Fruit fly (Drosophila melanogaster) whole organism, wandering third instar larva: ENCODE results near the gene Pld3.
A peak's percentile ranks its signal among the peaks of the same experiment; 100 is the strongest.

Source experiments
- Abd-B ChIP-seq: fragments of >200 bp; optimal IDR thresholded peaks from 2 replicates; lab custom pipeline; 2017; ENCODE audit warnings: missing biosample characterization, missing genetic modification characterization
- CG32264 ChIP-seq: fragments of 200-800 bp; sonication (Bioruptor generic); optimal IDR thresholded peaks from 2 replicates; lab custom pipeline; 2016; ENCODE audit warnings: missing biosample characterization, missing genetic modification characterization
- CG9705 ChIP-seq: fragments of 200-800 bp; sonication (Bioruptor generic); optimal IDR thresholded peaks from 2 replicates; lab custom pipeline; 2018; ENCODE audit warnings: missing biosample characterization, mild to moderate bottlenecking, missing genetic modification characterization
- Dfd ChIP-seq: fragments of >200 bp; optimal IDR thresholded peaks from 2 replicates; lab custom pipeline; 2017; ENCODE audit warnings: missing biosample characterization, missing genetic modification characterization
- Dif ChIP-seq: fragments of 200-275, 200-300 bp; sonication (Bioruptor generic); optimal IDR thresholded peaks from 2 replicates; lab custom pipeline; 2018; ENCODE audit warnings: missing biosample characterization, missing genetic modification characterization; ENCODE audit not compliant: partially characterized antibody
- HLH106 ChIP-seq: fragments of 200-800 bp; optimal IDR thresholded peaks from 3 replicates; lab custom pipeline; 2019; ENCODE audit warnings: missing biosample characterization, mild to moderate bottlenecking, missing genetic modification characterization, moderate library complexity
- Hnf4 ChIP-seq: fragments of 200-800 bp; sonication (Bioruptor generic); optimal IDR thresholded peaks from 2 replicates; lab custom pipeline; 2016; ENCODE audit warnings: missing biosample characterization, mild to moderate bottlenecking, missing genetic modification characterization
- Hr78 ChIP-seq: fragments of >200 bp; optimal IDR thresholded peaks from 2 replicates; lab custom pipeline; 2017; ENCODE audit warnings: missing biosample characterization, missing genetic modification characterization
- Hr83 ChIP-seq: fragments of 200-300 bp; sonication (Bioruptor generic); optimal IDR thresholded peaks from 2 replicates; lab custom pipeline; 2016; ENCODE audit warnings: missing biosample characterization, mild to moderate bottlenecking, missing genetic modification characterization, moderate library complexity; ENCODE audit not compliant: poor library complexity, severe bottlenecking
- Jra ChIP-seq: sonication (Bioruptor generic); optimal IDR thresholded peaks from 2 replicates; lab custom pipeline; 2016; ENCODE audit warnings: missing biosample characterization, missing genetic modification characterization
- Mio ChIP-seq: sonication (Bioruptor generic); optimal IDR thresholded peaks from 2 replicates; lab custom pipeline; 2016; ENCODE audit warnings: missing biosample characterization, missing genetic modification characterization
- Myc ChIP-seq: fragments of >200 bp; optimal IDR thresholded peaks from 2 replicates; lab custom pipeline; 2017
- N ChIP-seq: fragments of >200 bp; optimal IDR thresholded peaks from 2 replicates; lab custom pipeline; 2018; ENCODE audit warnings: missing biosample characterization, missing external identifiers, missing genetic modification characterization
- OdsH ChIP-seq: fragments of 200-800 bp; sonication (Bioruptor generic); optimal IDR thresholded peaks from 2 replicates; lab custom pipeline; 2016; ENCODE audit warnings: missing biosample characterization, mild to moderate bottlenecking, missing genetic modification characterization
- Rel ChIP-seq, 2 experiments: fragments of 200-800 bp; sonication (Bioruptor generic) in 1 of 2; optimal IDR thresholded peaks; 2 replicates in 1 of 2; 3 replicates in 1 of 2; lab custom pipeline; 2016 to 2019; ENCODE audit warnings: mild to moderate bottlenecking in 2 of 2, missing biosample characterization in 2 of 2, missing genetic modification characterization in 2 of 2, moderate library complexity in 1 of 2
- Sp1 ChIP-seq: fragments of 200-800 bp; sonication (Bioruptor generic); optimal IDR thresholded peaks from 3 replicates; lab custom pipeline; 2019; ENCODE audit warnings: missing biosample characterization, mild to moderate bottlenecking, missing genetic modification characterization, moderate library complexity
- Vsx2 ChIP-seq: fragments of 200-300, 225-300 bp; sonication (Bioruptor generic); optimal IDR thresholded peaks from 2 replicates; lab custom pipeline; 2018; ENCODE audit warnings: missing biosample characterization, missing genetic modification characterization; ENCODE audit not compliant: partially characterized antibody
- br ChIP-seq: fragments of 200-800 bp; sonication (Bioruptor generic); optimal IDR thresholded peaks from 2 replicates; lab custom pipeline; 2016; ENCODE audit warnings: missing biosample characterization, missing genetic modification characterization
- brk ChIP-seq: fragments of 200-800 bp; sonication (Bioruptor generic); optimal IDR thresholded peaks from 2 replicates; lab custom pipeline; 2016; ENCODE audit warnings: missing biosample characterization, mild to moderate bottlenecking, missing genetic modification characterization
- dl ChIP-seq, 2 experiments: fragments of 175-275, 200-275 bp in 1 of 2; fragments of 200-275 bp in 1 of 2; sonication (Bioruptor generic); optimal IDR thresholded peaks; lab custom pipeline; 2018; ENCODE audit warnings: mild to moderate bottlenecking in 2 of 2, missing biosample characterization in 2 of 2, missing genetic modification characterization in 2 of 2, moderate library complexity in 2 of 2; ENCODE audit not compliant: partially characterized antibody in 2 of 2, insufficient read depth in 1 of 2
- dmrt93B ChIP-seq: fragments of 200-800 bp; sonication (Bioruptor generic); optimal IDR thresholded peaks from 2 replicates; lab custom pipeline; 2018; ENCODE audit warnings: missing biosample characterization, mild to moderate bottlenecking, missing genetic modification characterization
- dsf ChIP-seq: sonication (Bioruptor generic); optimal IDR thresholded peaks from 2 replicates; lab custom pipeline; 2016; ENCODE audit warnings: missing biosample characterization, missing genetic modification characterization, borderline replicate concordance
- ey ChIP-seq: fragments of 200-800 bp; sonication (Bioruptor generic); optimal IDR thresholded peaks from 2 replicates; lab custom pipeline; 2016; ENCODE audit warnings: missing biosample characterization, missing genetic modification characterization
- foxo ChIP-seq, 2 experiments: fragments of 200-800 bp; sonication (Bioruptor generic); optimal IDR thresholded peaks; 2 replicates in 1 of 2; 3 replicates in 1 of 2; lab custom pipeline; 2016 to 2017; ENCODE audit warnings: missing biosample characterization in 2 of 2, missing genetic modification characterization in 2 of 2
- fru ChIP-seq: fragments of 200-800 bp; sonication (Bioruptor generic); optimal IDR thresholded peaks from 3 replicates; lab custom pipeline; 2016; ENCODE audit warnings: missing biosample characterization, mild to moderate bottlenecking, missing genetic modification characterization
- h ChIP-seq: fragments of 200-800 bp; sonication (Bioruptor generic); optimal IDR thresholded peaks from 3 replicates; lab custom pipeline; 2016; ENCODE audit warnings: missing biosample characterization, mild to moderate bottlenecking, missing genetic modification characterization
- jim ChIP-seq: fragments of 175-275, 200-325 bp; sonication (Bioruptor generic); optimal IDR thresholded peaks from 2 replicates; lab custom pipeline; 2016; ENCODE audit warnings: missing biosample characterization, mild to moderate bottlenecking, missing genetic modification characterization
- lola ChIP-seq: fragments of >200 bp; optimal IDR thresholded peaks from 2 replicates; lab custom pipeline; 2017; ENCODE audit warnings: missing biosample characterization, missing genetic modification characterization
- pan ChIP-seq: fragments of >200 bp; optimal IDR thresholded peaks from 2 replicates; lab custom pipeline; 2017
- psq ChIP-seq: fragments of 200-800 bp; sonication (Bioruptor generic); optimal IDR thresholded peaks from 3 replicates; lab custom pipeline; 2017; ENCODE audit warnings: missing biosample characterization, mild to moderate bottlenecking, missing genetic modification characterization, moderate library complexity
- rgr ChIP-seq: fragments of 200-800 bp; sonication (Bioruptor generic); optimal IDR thresholded peaks from 3 replicates; lab custom pipeline; 2016; ENCODE audit warnings: missing biosample characterization, mild to moderate bottlenecking, missing genetic modification characterization
- sage ChIP-seq: fragments of 200-800 bp; sonication (Bioruptor generic); optimal IDR thresholded peaks from 2 replicates; lab custom pipeline; 2016; ENCODE audit warnings: missing biosample characterization, mild to moderate bottlenecking, missing genetic modification characterization
- sv ChIP-seq: fragments of 200-800 bp; sonication (Bioruptor generic); optimal IDR thresholded peaks from 3 replicates; lab custom pipeline; 2016; ENCODE audit warnings: missing biosample characterization, missing genetic modification characterization
- tai ChIP-seq: sonication (Bioruptor generic); optimal IDR thresholded peaks from 2 replicates; lab custom pipeline; 2016; ENCODE audit warnings: missing biosample characterization, missing genetic modification characterization
- usp ChIP-seq: fragments of >200 bp; optimal IDR thresholded peaks from 2 replicates; lab custom pipeline; 2017; ENCODE audit warnings: missing biosample characterization, missing genetic modification characterization
- woc ChIP-seq: sonication (Bioruptor generic); optimal IDR thresholded peaks from 2 replicates; lab custom pipeline; 2016; ENCODE audit warnings: missing biosample characterization, mild to moderate bottlenecking, missing genetic modification characterization

The Pld3 gene

dm6 chr2L:21158554-21158953 lies at the start of gene Pld3, which contains the start of gene Coq3:
TSS of gene Pld3 (plus strand) at chr2L:21158847.
TSS of gene Coq3 (minus strand) at chr2L:21158611.
- peak; percentile 93 for TF ChIP-seq psq (GFP tag; lab: Kevin White, UChicago)
- TF ChIP-seq HLH106 (tag; lab: Kevin White, UChicago): peak; percentile 96
- TF ChIP-seq dmrt93B: peak; percentile 82
- no peak for TF ChIP-seq Abd-B (GFP tag; lab: Kevin White, UChicago)
- peak; percentile 97 for TF ChIP-seq rgr
- TF ChIP-seq Hnf4 (GFP tag; lab: Kevin White, UChicago): peak; percentile 97
- no peak for TF ChIP-seq Rel (GFP tag; optimal IDR thresholded peaks at IDR 0.05; lab: Kevin White, UChicago)
- peak; percentile 83 for TF ChIP-seq Rel (tag; optimal IDR thresholded peaks at IDR 0.05; lab: Kevin White, UChicago)
- peak; percentile 94 for TF ChIP-seq fru (GFP tag; lab: Kevin White, UChicago)
- TF ChIP-seq h (GFP tag; lab: Kevin White, UChicago): peak; percentile 96
- TF ChIP-seq CG32264: peak; percentile 73
- no peak for TF ChIP-seq brk (GFP tag; lab: Kevin White, UChicago)
- no peak for TF ChIP-seq jim (GFP tag; lab: Kevin White, UChicago)
- peak; percentile 95 for TF ChIP-seq Sp1 (GFP tag; lab: Kevin White, UChicago)
- no peak for TF ChIP-seq Dif (GFP tag; lab: Kevin White, UChicago)
- TF ChIP-seq ey (GFP tag; lab: Kevin White, UChicago): peak; percentile 94
- peak; percentile 72 for TF ChIP-seq Mio (GFP tag; lab: Kevin White, UChicago)
- TF ChIP-seq woc (GFP tag; lab: Kevin White, UChicago): peak; percentile 77
- peak; percentile 81 to 98 for TF ChIP-seq foxo (GFP tag; optimal IDR thresholded peaks at IDR 0.05; lab: Kevin White, UChicago)
- TF ChIP-seq dsf (GFP tag; lab: Kevin White, UChicago): peak; percentile 89
- TF ChIP-seq usp (GFP tag; lab: Kevin White, UChicago): no peak
- TF ChIP-seq CG9705: peak; percentile 91
- peak; percentile 92 for TF ChIP-seq Jra (GFP tag; lab: Kevin White, UChicago)
- TF ChIP-seq OdsH (GFP tag; lab: Kevin White, UChicago): peak; percentile 94
- TF ChIP-seq sv: peak; percentile 79
- no peak for TF ChIP-seq lola (GFP tag; lab: Kevin White, UChicago)
- TF ChIP-seq tai (GFP tag; lab: Kevin White, UChicago): no peak
- TF ChIP-seq Hr83: peak; percentile 85
- no peak for TF ChIP-seq pan (lab: Kevin White, UChicago)
- TF ChIP-seq br (GFP tag; lab: Kevin White, UChicago): peak; percentile 93

- no peak for TF ChIP-seq pan (lab: Kevin White, UChicago)
- TF ChIP-seq dsf (GFP tag; lab: Kevin White, UChicago): no peak
- no peak for TF ChIP-seq CG9705
- no peak for TF ChIP-seq Hr78 (GFP tag; lab: Kevin White, UChicago)
- TF ChIP-seq tai (GFP tag; lab: Kevin White, UChicago): no peak
- no peak for TF ChIP-seq sv
- TF ChIP-seq Rel (GFP tag; optimal IDR thresholded peaks at IDR 0.05; lab: Kevin White, UChicago): no peak
- TF ChIP-seq Rel (tag; optimal IDR thresholded peaks at IDR 0.05; lab: Kevin White, UChicago): no peak
- TF ChIP-seq foxo (GFP tag; optimal IDR thresholded peaks at IDR 0.05; lab: Kevin White, UChicago): no peak
- TF ChIP-seq HLH106 (tag; lab: Kevin White, UChicago): no peak
- TF ChIP-seq sage: no peak
- TF ChIP-seq woc (GFP tag; lab: Kevin White, UChicago): no peak
- no peak for TF ChIP-seq Vsx2 (GFP tag; lab: Kevin White, UChicago)
- no peak for TF ChIP-seq brk (GFP tag; lab: Kevin White, UChicago)
- TF ChIP-seq fru (GFP tag; lab: Kevin White, UChicago): no peak
Observed at dm6 chr2L:21109680-21110079, 49.0 kb upstream of the Pld3 start.

DNA sequence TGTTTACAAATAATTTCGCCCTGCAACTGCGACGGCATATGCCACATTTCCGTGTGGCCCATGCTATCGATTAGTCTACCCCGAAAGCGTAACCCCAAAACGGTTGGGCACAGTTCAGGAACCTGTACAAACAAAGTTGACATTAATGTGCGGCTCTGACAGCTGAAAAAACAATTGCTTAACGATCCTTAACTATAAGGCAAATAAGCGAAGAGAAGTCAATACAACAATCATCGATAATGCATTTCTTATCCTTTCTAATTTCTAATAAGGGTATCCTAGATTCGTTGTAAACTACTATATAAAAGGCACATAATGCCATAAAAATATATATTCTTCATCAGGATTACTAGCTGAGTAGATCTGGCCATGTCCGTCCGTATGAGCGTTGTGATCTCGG lies 46.8 kb upstream of the Pld3 start:
- TF ChIP-seq Myc (lab: Kevin White, UChicago) (no peak), br (GFP tag; lab: Kevin White, UChicago) (no peak), Dfd (GFP tag; lab: Kevin White, UChicago) (no peak), dmrt93B (no peak), HLH106 (tag; lab: Kevin White, UChicago) (no peak), woc (GFP tag; lab: Kevin White, UChicago) (no peak), Hr83 (no peak), ey (GFP tag; lab: Kevin White, UChicago) (no peak), dl (GFP tag; optimal IDR thresholded peaks at IDR 0.05; lab: Kevin White, UChicago; ENCODE audit: insufficient read depth in 1 of 2, partially characterized antibody in 2 of 2) (no peak), tai (GFP tag; lab: Kevin White, UChicago) (no peak), Dif (GFP tag; lab: Kevin White, UChicago) (no peak), Rel (GFP tag; optimal IDR thresholded peaks at IDR 0.05; lab: Kevin White, UChicago) (no peak), Rel (tag; optimal IDR thresholded peaks at IDR 0.05; lab: Kevin White, UChicago) (no peak), Hr78 (GFP tag; lab: Kevin White, UChicago) (no peak), psq (GFP tag; lab: Kevin White, UChicago) (no peak), Jra (GFP tag; lab: Kevin White, UChicago) (no peak), Mio (GFP tag; lab: Kevin White, UChicago) (no peak), jim (GFP tag; lab: Kevin White, UChicago) (no peak), brk (GFP tag; lab: Kevin White, UChicago) (no peak), N (GFP tag; lab: Kevin White, UChicago) (no peak)
